Fruit fly (Drosophila melanogaster) whole organism, adult: Measurements from ENCODE around the gene CG14079.

Experiments
- CG11617 ChIP-seq: fragments of 200-800 bp; sonication (Bioruptor generic); optimal IDR thresholded peaks from 2 replicates; lab custom pipeline; 2017; ENCODE audit warnings: mild to moderate bottlenecking, missing biosample characterization, missing genetic modification reagents, missing genetic modification characterization
- CG12768 ChIP-seq: fragments of 200-800 bp; sonication (Bioruptor generic); optimal IDR thresholded peaks from 2 replicates; lab custom pipeline; 2017; ENCODE audit warnings: missing biosample characterization, missing genetic modification characterization, mild to moderate bottlenecking, moderate library complexity, missing genetic modification reagents
- CG14711 ChIP-seq: fragments of 200-800 bp; sonication (Bioruptor generic); optimal IDR thresholded peaks from 2 replicates; lab custom pipeline; 2018; ENCODE audit warnings: missing biosample characterization, mild to moderate bottlenecking, missing genetic modification characterization, moderate library complexity
- CG1620 ChIP-seq: fragments of 200-800 bp; sonication (Bioruptor generic); optimal IDR thresholded peaks from 2 replicates; lab custom pipeline; 2016; ENCODE audit warnings: missing biosample characterization, missing genetic modification characterization
- CG33017 ChIP-seq: fragments of 200-800 bp; sonication (Bioruptor generic); optimal IDR thresholded peaks from 2 replicates; lab custom pipeline; 2018; ENCODE audit warnings: missing biosample characterization, mild to moderate bottlenecking, missing genetic modification characterization, moderate library complexity
- CG5204 ChIP-seq: fragments of 200-800 bp; sonication (Bioruptor generic); optimal IDR thresholded peaks from 2 replicates; lab custom pipeline; 2016; ENCODE audit warnings: missing biosample characterization, missing genetic modification characterization
- CG7045 ChIP-seq: fragments of 200-800 bp; sonication (Bioruptor generic); optimal IDR thresholded peaks from 2 replicates; lab custom pipeline; 2017; ENCODE audit warnings: missing biosample characterization, mild to moderate bottlenecking, missing genetic modification characterization
- CG7101 ChIP-seq: fragments of 200-800 bp; sonication (Bioruptor generic); optimal IDR thresholded peaks from 2 replicates; lab custom pipeline; 2018; ENCODE audit warnings: missing biosample characterization, mild to moderate bottlenecking, missing genetic modification characterization, moderate library complexity
- Clk ChIP-seq: fragments of 200-800 bp; sonication (Bioruptor generic); optimal IDR thresholded peaks from 2 replicates; lab custom pipeline; 2017; ENCODE audit warnings: missing biosample characterization, missing genetic modification characterization
- Crg-1 ChIP-seq: fragments of 200-800 bp; sonication (Bioruptor generic); optimal IDR thresholded peaks from 2 replicates; lab custom pipeline; 2016; ENCODE audit warnings: missing biosample characterization, missing genetic modification characterization
- Hr96 ChIP-seq: fragments of 200-800 bp; sonication (Bioruptor generic); optimal IDR thresholded peaks from 2 replicates; lab custom pipeline; 2016; ENCODE audit warnings: missing biosample characterization, missing genetic modification characterization
- Mnt ChIP-seq: fragments of 200-800 bp; sonication (Bioruptor generic); optimal IDR thresholded peaks from 2 replicates; lab custom pipeline; 2016; ENCODE audit warnings: missing biosample characterization, mild to moderate bottlenecking, missing genetic modification characterization
- bab1 ChIP-seq: fragments of 200-800 bp; sonication (Bioruptor generic); optimal IDR thresholded peaks from 3 replicates; lab custom pipeline; 2019; ENCODE audit warnings: missing biosample characterization, mild to moderate bottlenecking, missing genetic modification characterization, moderate library complexity
- cic ChIP-seq: fragments of 200-800 bp; sonication (Bioruptor generic); optimal IDR thresholded peaks from 2 replicates; lab custom pipeline; 2017; ENCODE audit warnings: missing biosample characterization, mild to moderate bottlenecking, missing genetic modification characterization, moderate library complexity
- cnc ChIP-seq, 2 experiments: fragments of >200 bp; optimal IDR thresholded peaks; 2 replicates each; lab custom pipeline; 2017
- kay ChIP-seq: fragments of 200-800 bp; sonication (Bioruptor generic); peaks from one replicate; lab custom pipeline; 2016; ENCODE audit warnings: missing biosample characterization, missing genetic modification characterization, borderline replicate concordance
- ovo ChIP-seq: fragments of 200-800 bp; sonication (Bioruptor generic); optimal IDR thresholded peaks from 2 replicates; lab custom pipeline; 2016; ENCODE audit warnings: missing biosample characterization, missing genetic modification characterization
- pad ChIP-seq: fragments of 200-800 bp; sonication (Bioruptor generic); optimal IDR thresholded peaks from 3 replicates; lab custom pipeline; 2017; ENCODE audit warnings: missing biosample characterization, missing genetic modification characterization, mild to moderate bottlenecking, moderate library complexity, missing genetic modification reagents
- tj ChIP-seq: fragments of 200-800 bp; sonication (Bioruptor generic); optimal IDR thresholded peaks from 3 replicates; lab custom pipeline; 2017; ENCODE audit warnings: missing biosample characterization, mild to moderate bottlenecking, missing genetic modification characterization, moderate library complexity
- toe ChIP-seq: fragments of 200-800 bp; sonication (Bioruptor generic); optimal IDR thresholded peaks from 2 replicates; lab custom pipeline; 2016; ENCODE audit warnings: missing biosample characterization, missing genetic modification characterization

Gene CG14079

dm6 chr3L:19085688-19086363 is 12.0 kb upstream of the CG14079 start:
- TF ChIP-seq cic (GFP tag; lab: Kevin White, UChicago) (peak; percentile 41), ovo (GFP tag; lab: Kevin White, UChicago) (no peak)

dm6 chr3L:19086364-19087200 is 11.2 kb upstream of the CG14079 start, which contains the start of gene Mkp3:
Gene Mkp3 (minus strand): TSS chr3L:19086426.
- TF ChIP-seq CG7101 (peak; percentile 94), CG7045 (GFP tag; lab: Kevin White, UChicago) (peak; percentile 94), ovo (GFP tag; lab: Kevin White, UChicago) (peak; percentile 29), tj (GFP tag; lab: Kevin White, UChicago) (peak; percentile 70), bab1 (peak; percentile 86), cic (GFP tag; lab: Kevin White, UChicago) (peak; percentile 88), CG12768 (GFP tag; lab: Kevin White, UChicago) (peak; percentile 96), CG11617 (GFP tag; lab: Kevin White, UChicago) (peak; percentile 96), CG33017 (peak; percentile 96), CG1620 (GFP tag; lab: Kevin White, UChicago) (no peak), CG5204 (peak; percentile 76), Mnt (GFP tag; lab: Kevin White, UChicago) (peak; percentile 40), kay (GFP tag; lab: Kevin White, UChicago) (peak; percentile 97), Hr96 (GFP tag; lab: Kevin White, UChicago) (peak; percentile 34), Clk (GFP tag; lab: Kevin White, UChicago) (peak; percentile 89), CG14711 (tag; lab: Kevin White, UChicago) (peak; percentile 87), cnc (optimal IDR thresholded peaks at IDR 0.05; lab: Kevin White, UChicago) (no peak), Crg-1 (GFP tag; lab: Kevin White, UChicago) (peak; percentile 71), toe (GFP tag; lab: Kevin White, UChicago) (peak; percentile 58), pad (GFP tag; lab: Kevin White, UChicago) (peak; percentile 84)

dm6 chr3L:19087369-19088275 is 10.2 kb upstream of the CG14079 start:
- no peak for TF ChIP-seq CG5204
- no peak for TF ChIP-seq toe (GFP tag; lab: Kevin White, UChicago)
- no peak for TF ChIP-seq CG12768 (GFP tag; lab: Kevin White, UChicago)
- TF ChIP-seq pad (GFP tag; lab: Kevin White, UChicago), result no peak
- TF ChIP-seq CG33017, result peak; percentile 21
- peak; percentile 28 for TF ChIP-seq CG7045 (GFP tag; lab: Kevin White, UChicago)
- no peak for TF ChIP-seq cic (GFP tag; lab: Kevin White, UChicago)
- TF ChIP-seq CG7101, result no peak
- no peak for TF ChIP-seq CG11617 (GFP tag; lab: Kevin White, UChicago)

dm6 chr3L:19089120-19089519 is 8.7 kb upstream of the CG14079 start:
- TF ChIP-seq CG1620 (GFP tag; lab: Kevin White, UChicago) (no peak), Crg-1 (GFP tag; lab: Kevin White, UChicago) (no peak), CG33017 (no peak), bab1 (no peak), CG11617 (GFP tag; lab: Kevin White, UChicago) (no peak), CG12768 (GFP tag; lab: Kevin White, UChicago) (no peak), CG7101 (no peak), ovo (GFP tag; lab: Kevin White, UChicago) (no peak), toe (GFP tag; lab: Kevin White, UChicago) (no peak), Clk (GFP tag; lab: Kevin White, UChicago) (no peak), kay (GFP tag; lab: Kevin White, UChicago) (no peak), CG7045 (GFP tag; lab: Kevin White, UChicago) (no peak), CG14711 (tag; lab: Kevin White, UChicago) (no peak), pad (GFP tag; lab: Kevin White, UChicago) (no peak), CG5204 (no peak), Hr96 (GFP tag; lab: Kevin White, UChicago) (no peak), tj (GFP tag; lab: Kevin White, UChicago) (no peak), cnc (optimal IDR thresholded peaks at IDR 0.05; lab: Kevin White, UChicago) (no peak)

dm6 chr3L:19091423-19092124 is 6.2 kb upstream of the CG14079 start:
- peak; percentile 43 for TF ChIP-seq CG12768 (GFP tag; lab: Kevin White, UChicago)
- TF ChIP-seq CG33017, result no peak
- TF ChIP-seq Mnt (GFP tag; lab: Kevin White, UChicago), result peak; percentile 54
- no peak for TF ChIP-seq ovo (GFP tag; lab: Kevin White, UChicago)
- TF ChIP-seq CG1620 (GFP tag; lab: Kevin White, UChicago), result no peak
- peak; percentile 100 for TF ChIP-seq cic (GFP tag; lab: Kevin White, UChicago)
- TF ChIP-seq bab1, result no peak
- TF ChIP-seq toe (GFP tag; lab: Kevin White, UChicago), result no peak
- no peak for TF ChIP-seq Hr96 (GFP tag; lab: Kevin White, UChicago)
